Worm (Caenorhabditis elegans) whole organism, mixed stage, embryonic: Measurements from ENCODE around the gene srbc-60.

Experiments used
- elt-3 ChIP-seq: fragments of 150-350 bp; optimal IDR thresholded peaks from 2 replicates; lab custom pipeline; 2014; ENCODE audit warnings: missing biosample characterization, missing genetic modification characterization
- ham-2 ChIP-seq: fragments of 200-800 bp; sonication (Bioruptor generic); optimal IDR thresholded peaks from 2 replicates; lab custom pipeline; 2018; ENCODE audit warnings: mild to moderate bottlenecking, missing genetic modification characterization, missing compliant biosample characterization
- lin-13 ChIP-seq: fragments of 150-350 bp; optimal IDR thresholded peaks from 2 replicates; lab custom pipeline; 2014; ENCODE audit warnings: missing biosample characterization, missing genetic modification characterization
- sptf-1 ChIP-seq: sonication (generic microtip); optimal IDR thresholded peaks from 2 replicates; lab custom pipeline; 2017; ENCODE audit warnings: mild to moderate bottlenecking, missing genetic modification characterization, moderate library complexity, missing compliant biosample characterization
- unc-120 ChIP-seq: sonication (generic microtip); optimal IDR thresholded peaks from 2 replicates; lab custom pipeline; 2017; ENCODE audit warnings: missing genetic modification characterization, missing compliant biosample characterization; ENCODE audit not compliant: poor library complexity, severe bottlenecking
- ztf-11 ChIP-seq: fragments of 150-350 bp; optimal IDR thresholded peaks from 2 replicates; lab custom pipeline; 2014; ENCODE audit warnings: missing biosample characterization, missing genetic modification characterization

DNA sequence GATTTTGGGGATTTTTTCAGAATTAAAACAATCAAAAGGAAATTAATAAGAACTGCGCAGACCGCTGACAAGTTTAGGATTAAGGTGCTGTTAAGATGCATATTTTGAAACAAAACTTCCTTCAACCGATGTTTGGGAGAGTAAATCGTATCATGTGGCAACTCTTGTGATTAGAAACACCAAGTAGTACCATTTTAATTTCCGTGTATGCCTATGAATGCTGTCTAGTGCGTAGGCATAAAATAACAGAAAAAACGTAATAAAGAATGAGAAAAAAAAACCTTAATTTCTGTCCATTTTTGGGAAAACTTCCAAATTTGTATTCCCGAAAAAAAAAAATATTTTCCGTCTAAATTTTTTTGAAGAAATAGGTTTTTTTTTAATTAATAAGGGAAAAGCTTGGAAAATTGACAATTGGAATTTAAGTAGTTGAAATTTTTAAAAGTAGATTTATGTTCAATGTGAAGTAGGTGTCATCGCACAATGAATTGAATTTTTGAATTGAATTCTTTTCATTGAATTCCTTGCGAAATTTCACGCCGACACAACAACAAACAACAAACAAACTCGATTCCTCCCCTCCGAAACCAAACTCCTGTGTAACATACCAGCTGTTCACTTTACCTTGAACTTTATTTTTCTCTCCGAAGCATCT is 27.3 kb upstream of the srbc-60 start, which contains the start of the genes str-262 and srp-1:
- TF ChIP-seq ham-2 (no peak), unc-120 (tag; lab: Kevin White, UChicago) (no peak), sptf-1 (no peak), ztf-11 (tag; lab: Kevin White, UChicago) (no peak), elt-3 (no peak), lin-13 (no peak)
